Fruit fly (Drosophila melanogaster): ENCODE results near the gene Hrb98DE.

DNA sequence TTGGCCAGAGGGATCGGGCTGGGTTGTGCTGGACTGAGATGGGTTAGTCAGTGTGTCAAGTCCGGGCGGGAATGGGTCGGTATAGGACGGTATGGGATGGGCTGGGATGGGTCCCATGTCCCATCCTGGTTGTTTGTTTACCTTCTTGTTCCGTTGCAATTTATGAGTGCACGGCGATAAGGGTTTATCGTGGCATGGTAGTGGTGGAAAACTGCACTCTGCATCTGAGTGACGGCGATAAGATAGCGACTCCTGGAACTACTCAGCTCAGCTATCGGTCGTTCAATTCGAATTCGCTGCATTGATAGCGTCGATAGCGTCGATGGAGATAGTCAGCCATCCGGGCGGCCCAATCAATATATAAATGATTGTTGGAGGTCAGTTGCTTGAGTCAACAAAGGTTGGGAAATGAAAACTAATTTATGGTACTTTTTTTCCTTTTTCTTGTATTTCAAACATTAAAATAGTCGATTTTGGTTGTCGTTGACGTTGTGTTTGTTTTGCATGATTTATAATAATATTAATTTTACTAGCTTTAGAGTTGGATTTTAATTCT, 19.0 kb upstream of the Hrb98DE start:
- TF ChIP-seq ttk (optimal IDR thresholded peaks at IDR 0.05), result no peak
- no peak for TF ChIP-seq h (optimal IDR thresholded peaks at IDR 0.05)
- TF ChIP-seq Sin3A (optimal IDR thresholded peaks at IDR 0.05), result no peak
